Worm (Caenorhabditis elegans) whole organism, L2 larva: Measurements from ENCODE around the gene dhhc-4.

Experiments used
- ama-1 ChIP-seq: fragments of 150-350 bp; optimal IDR thresholded peaks from 2 replicates; lab custom pipeline; 2018; ENCODE audit warnings: inconsistent platforms
- mab-5 ChIP-seq: fragments of 150-350 bp; optimal IDR thresholded peaks from 2 replicates; lab custom pipeline; 2014; ENCODE audit warnings: missing biosample characterization, missing genetic modification characterization
- mdl-1 ChIP-seq, 2 experiments: fragments of 150-350 bp in 1 of 2; sonication (generic microtip) in 1 of 2; optimal IDR thresholded peaks; 2 replicates each; lab custom pipeline; 2017; ENCODE audit warnings: missing biosample characterization in 2 of 2, missing genetic modification characterization in 2 of 2
- nhr-237 ChIP-seq: fragments of 150-350 bp; optimal IDR thresholded peaks from 2 replicates; lab custom pipeline; 2014; ENCODE audit warnings: missing biosample characterization, missing genetic modification characterization
- peb-1 ChIP-seq: fragments of 150-350 bp; optimal IDR thresholded peaks from 2 replicates; lab custom pipeline; 2014; ENCODE audit warnings: missing biosample characterization, missing genetic modification characterization
- sem-4 ChIP-seq: fragments of 150-350 bp; optimal IDR thresholded peaks from 2 replicates; lab custom pipeline; 2014; ENCODE audit warnings: missing biosample characterization, missing genetic modification reagents, missing genetic modification characterization
- skn-1 ChIP-seq: sonication (generic microtip); optimal IDR thresholded peaks from 2 replicates; lab custom pipeline; 2017; ENCODE audit warnings: missing biosample characterization, missing genetic modification characterization
- snpc-4 ChIP-seq: fragments of 150-350 bp; optimal IDR thresholded peaks from 2 replicates; lab custom pipeline; 2014; ENCODE audit warnings: missing biosample characterization, missing genetic modification characterization
- unc-62 ChIP-seq: fragments of 150-350 bp; optimal IDR thresholded peaks from 2 replicates; lab custom pipeline; 2014; ENCODE audit warnings: missing biosample characterization, missing genetic modification reagents, missing genetic modification characterization
- zag-1 ChIP-seq: fragments of 150-350 bp; optimal IDR thresholded peaks from 2 replicates; lab custom pipeline; 2014; ENCODE audit warnings: missing biosample characterization, missing genetic modification characterization
- ztf-4 ChIP-seq: fragments of 150-350 bp; optimal IDR thresholded peaks from 2 replicates; lab custom pipeline; 2014; ENCODE audit warnings: missing biosample characterization, missing genetic modification characterization

ce11 chrIII:9843715-9844114, 23.9 kb downstream of the dhhc-4 start, which contains the start of gene K11H3.5:
- TF ChIP-seq sem-4 (tag; lab: Kevin White, UChicago) = no peak
- no peak for TF ChIP-seq zag-1 (tag; lab: Kevin White, UChicago)
- TF ChIP-seq snpc-4 (tag; lab: Kevin White, UChicago) = no peak
- no peak for TF ChIP-seq nhr-237 (tag; lab: Kevin White, UChicago)
- TF ChIP-seq peb-1 (tag; lab: Kevin White, UChicago) = no peak
- no peak for TF ChIP-seq skn-1 (tag; lab: Kevin White, UChicago)
- no peak for TF ChIP-seq ama-1 (lab: Kevin White, UChicago)
- no peak for TF ChIP-seq mab-5 (tag; lab: Kevin White, UChicago)
- no peak for TF ChIP-seq mdl-1 (tag; optimal IDR thresholded peaks at IDR 0.05; lab: Kevin White, UChicago)
- TF ChIP-seq unc-62 (GFP tag; lab: Kevin White, UChicago) = no peak
- TF ChIP-seq ztf-4 = no peak
